Fruit fly (Drosophila melanogaster): ENCODE results near the gene CG43115.

The CG43115 gene

DNA sequence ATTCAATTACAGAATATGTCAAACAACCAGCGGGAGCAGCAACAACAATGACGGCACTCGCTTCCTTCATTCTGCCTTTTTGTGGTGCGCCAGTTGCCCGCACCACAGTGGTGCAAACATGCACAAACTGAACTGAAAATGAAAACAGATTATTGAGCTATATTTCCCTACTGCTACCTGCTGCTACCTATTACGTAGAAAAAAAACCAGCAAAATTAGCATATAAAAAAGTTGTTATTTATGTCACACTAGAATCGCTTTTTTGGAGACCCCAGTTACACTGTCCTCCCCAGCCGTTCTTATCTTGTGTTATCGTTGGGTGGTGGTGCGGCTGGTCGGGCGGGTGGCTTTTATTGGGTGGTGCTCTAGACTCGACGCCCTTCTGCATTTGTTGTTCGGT lies 31.4 kb upstream of the CG43115 start (continued):
- TF ChIP-seq Ssrp (tag; optimal IDR thresholded peaks at IDR 0.05) (peak; percentile 72), CG15601 (tag; optimal IDR thresholded peaks at IDR 0.05) (peak; percentile 41), CG14050 (GFP tag; IDR thresholded peaks at IDR 0.05) (peak; percentile 81), CG8388 (GFP tag; optimal IDR thresholded peaks at IDR 0.05) (peak; percentile 64), cato (GFP tag; optimal IDR thresholded peaks at IDR 0.05; ENCODE audit: borderline replicate concordance) (peak; percentile 64), CkIIα-i1 (GFP tag; IDR thresholded peaks at IDR 0.05) (0 out of 2 replicates have a peak, but pooled peaks have one; percentile 31), H2.0 (GFP tag; IDR thresholded peaks at IDR 0.05) (peak; percentile 87), Doc2 (GFP tag; IDR thresholded peaks at IDR 0.05) (peak; percentile 72), CG17912 (GFP tag; optimal IDR thresholded peaks at IDR 0.05) (no peak), D19B (GFP tag; optimal IDR thresholded peaks at IDR 0.05) (peak; percentile 51), Lim3 (GFP tag; IDR thresholded peaks at IDR 0.05) (peak; percentile 57; the same call in 1 of the 2 replicates), Asciz (GFP tag; optimal IDR thresholded peaks at IDR 0.05) (peak; percentile 69), CG12104 (GFP tag; optimal IDR thresholded peaks at IDR 0.05) (peak; percentile 54), gt (GFP tag; IDR thresholded peaks at IDR 0.05) (peak; percentile 66; the same call in 1 of the 2 replicates), pfk (GFP tag; optimal IDR thresholded peaks at IDR 0.05) (no peak), schlank (tag; optimal IDR thresholded peaks at IDR 0.05) (peak; percentile 18), Side (GFP tag; optimal IDR thresholded peaks at IDR 0.05) (peak; percentile 76), CG6683 (GFP tag; optimal IDR thresholded peaks at IDR 0.05) (peak; percentile 64), CG31365 (tag; optimal IDR thresholded peaks at IDR 0.05) (peak; percentile 49), CG11504 (tag; optimal IDR thresholded peaks at IDR 0.05) (peak; percentile 86), CG7372 (GFP tag; IDR thresholded peaks at IDR 0.05) (peak; percentile 76), sim (GFP tag; IDR thresholded peaks at IDR 0.05) (peak; percentile 76; the same call in 1 of the 2 replicates), Opbp (GFP tag; IDR thresholded peaks at IDR 0.05; ENCODE audit: partially characterized antibody) (0 out of 3 replicates have a peak, but pooled peaks have one; percentile 28), ssp (GFP tag; IDR thresholded peaks at IDR 0.05) (peak; percentile 80), nerfin-2 (GFP tag; IDR thresholded peaks at IDR 0.05; ENCODE audit: partially characterized antibody) (no peak), CG18619 (GFP tag; optimal IDR thresholded peaks at IDR 0.05) (peak; percentile 66), dati (GFP tag; IDR thresholded peaks at IDR 0.05) (peak; percentile 72), mld (GFP tag; IDR thresholded peaks at IDR 0.05; ENCODE audit: partially characterized antibody) (no peak), lab (GFP tag; optimal IDR thresholded peaks at IDR 0.05) (peak; percentile 92), tx (GFP tag; optimal IDR thresholded peaks at IDR 0.05) (peak; percentile 63), D19A (tag; optimal IDR thresholded peaks at IDR 0.05) (peak; percentile 69), Dip2 (GFP tag; IDR thresholded peaks at IDR 0.05) (no peak), vnd (GFP tag; IDR thresholded peaks at IDR 0.05; ENCODE audit: partially characterized antibody) (peak; percentile 37; the same call in 1 of the 3 replicates), h (optimal IDR thresholded peaks at IDR 0.05) (no peak), Xrp1 (GFP tag; IDR thresholded peaks at IDR 0.05) (peak; percentile 92), BtbVII (GFP tag; optimal IDR thresholded peaks at IDR 0.05) (peak; percentile 68), hth (optimal IDR thresholded peaks at IDR 0.05) (no peak), CG2116 (GFP tag; optimal IDR thresholded peaks at IDR 0.05) (no peak), pho (GFP tag; optimal IDR thresholded peaks at IDR 0.05) (peak; percentile 54), Dbx (GFP tag; IDR thresholded peaks at IDR 0.05) (peak; percentile 83), jumu (GFP tag; optimal IDR thresholded peaks at IDR 0.05) (peak; percentile 87), pan (optimal IDR thresholded peaks at IDR 0.05) (no peak), pan (GFP tag; optimal IDR thresholded peaks at IDR 0.05 in 1 of 2, IDR thresholded peaks at IDR 0.05 in 1 of 2) (peak in 1 of 2 experiments; percentile 95), cwo (GFP tag; optimal IDR thresholded peaks at IDR 0.05) (peak; percentile 82), Ets97D (GFP tag; optimal IDR thresholded peaks at IDR 0.05) (peak; percentile 37), CG12155 (GFP tag; optimal IDR thresholded peaks at IDR 0.05) (peak; percentile 65), trh (GFP tag; optimal IDR thresholded peaks at IDR 0.05) (peak; percentile 52), ATbp (GFP tag; optimal IDR thresholded peaks at IDR 0.05) (peak; percentile 87), org-1 (GFP tag; optimal IDR thresholded peaks at IDR 0.05) (peak; percentile 76), CG13287 (GFP tag; IDR thresholded peaks at IDR 0.05; ENCODE audit: partially characterized antibody) (peak; percentile 16; the same call in 1 of the 2 replicates), CG30431 (GFP tag; optimal IDR thresholded peaks at IDR 0.05) (peak; percentile 61)

All from whole organism, embryonic.